Worm (Caenorhabditis elegans): Measurements from ENCODE around the gene ceh-24.

DNA sequence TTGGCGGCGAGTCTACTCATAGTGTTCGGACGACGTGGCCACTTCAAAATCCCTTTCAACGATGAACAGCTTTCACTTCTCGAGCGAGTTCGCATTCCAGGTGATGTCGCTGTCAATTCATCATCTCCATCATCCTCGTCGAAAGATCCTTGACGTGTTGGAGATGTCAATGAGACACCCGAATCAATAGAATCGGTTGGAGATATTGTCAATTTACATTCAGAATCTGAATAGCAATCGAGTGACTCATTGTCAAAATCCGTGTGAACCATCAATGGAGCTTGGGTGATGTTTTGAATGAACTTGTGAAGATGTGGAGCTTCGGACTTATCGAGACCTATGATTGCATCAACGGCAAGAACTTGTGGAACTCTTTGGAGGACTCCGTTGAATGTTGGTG, 27.3 kb upstream of the ceh-24 start:
- TF ChIP-seq nhr-19 (GFP tag; conservative IDR thresholded peaks at IDR 0.05) (no peak), pax-3 (tag; optimal IDR thresholded peaks at IDR 0.05) (no peak), unc-86 (tag; optimal IDR thresholded peaks at IDR 0.05) (no peak), skn-1 (tag; optimal IDR thresholded peaks at IDR 0.05) (no peak), grh-1 (GFP tag; IDR thresholded peaks at IDR 0.05) (no peak), nhr-28 (tag; optimal IDR thresholded peaks at IDR 0.05) (no peak)
